Fruit fly (Drosophila melanogaster): Measurements from ENCODE around the gene loco.

The loco gene

dm6 chr3R:22596450-22596849, 42.7 kb downstream of the loco start (continued):
- TF ChIP-seq gsb-n (tag; optimal IDR thresholded peaks at IDR 0.05) (peak; percentile 19), CG4820 (GFP tag; optimal IDR thresholded peaks at IDR 0.05) (peak; percentile 14), tio (GFP tag; optimal IDR thresholded peaks at IDR 0.05) (no peak), sob (GFP tag; IDR thresholded peaks at IDR 0.05) (peak; percentile 64; the same call in 1 of the 2 replicates), CG10543 (GFP tag; optimal IDR thresholded peaks at IDR 0.05) (peak; percentile 34), crol (GFP tag; IDR thresholded peaks at IDR 0.05) (no peak), CG43689 (GFP tag; IDR thresholded peaks at IDR 0.05) (peak; percentile 40; the same call in 1 of the 2 replicates), dm (GFP tag; optimal IDR thresholded peaks at IDR 0.05) (peak; percentile 2), Med (GFP tag) (peak; percentile 93), CG30403 (GFP tag; optimal IDR thresholded peaks at IDR 0.05) (no peak), ERR (GFP tag; optimal IDR thresholded peaks at IDR 0.05) (peak; percentile 1), tgo (GFP tag; IDR thresholded peaks at IDR 0.05) (peak; percentile 46; the same call in 1 of the 3 replicates), dimm (GFP tag; IDR thresholded peaks at IDR 0.05) (no peak), slp2 (GFP tag; optimal IDR thresholded peaks at IDR 0.05) (no peak), ftz-f1 (GFP tag; optimal IDR thresholded peaks at IDR 0.05) (peak; percentile 37), lov (optimal IDR thresholded peaks at IDR 0.05) (no peak), lov (GFP tag; IDR thresholded peaks at IDR 0.05) (peak; percentile 59; the same call in 1 of the 3 replicates), CG9437 (GFP tag; optimal IDR thresholded peaks at IDR 0.05) (no peak), CG15269 (tag; optimal IDR thresholded peaks at IDR 0.05) (peak; percentile 33), gcm2 (GFP tag; optimal IDR thresholded peaks at IDR 0.05) (no peak), nmo (GFP tag; optimal IDR thresholded peaks at IDR 0.05) (no peak), MBD-R2 (GFP tag; IDR thresholded peaks at IDR 0.05) (no peak), Hey (tag; optimal IDR thresholded peaks at IDR 0.05) (no peak), CG1792 (GFP tag; optimal IDR thresholded peaks at IDR 0.05) (peak; percentile 25), gfzf (GFP tag; optimal IDR thresholded peaks at IDR 0.05) (no peak), zen2 (GFP tag; IDR thresholded peaks at IDR 0.05; ENCODE audit: partially characterized antibody) (no peak), tup (GFP tag; optimal IDR thresholded peaks at IDR 0.05) (peak; percentile 19), CG6254 (GFP tag; optimal IDR thresholded peaks at IDR 0.05) (peak; percentile 26), CG12219 (GFP tag; optimal IDR thresholded peaks at IDR 0.05) (peak; percentile 39), Asciz (GFP tag; optimal IDR thresholded peaks at IDR 0.05) (peak; percentile 65), mirr (GFP tag; optimal IDR thresholded peaks at IDR 0.05) (peak; percentile 79), Max (GFP tag; optimal IDR thresholded peaks at IDR 0.05) (no peak), CG10366 (GFP tag; IDR thresholded peaks at IDR 0.05) (peak; percentile 32), bbx (GFP tag; IDR thresholded peaks at IDR 0.05; ENCODE audit: partially characterized antibody) (no peak), Mrtf (GFP tag; IDR thresholded peaks at IDR 0.05) (no peak), B-H1 (GFP tag; IDR thresholded peaks at IDR 0.05) (peak; percentile 38; the same call in 1 of the 3 replicates), CG6683 (GFP tag; optimal IDR thresholded peaks at IDR 0.05) (peak; percentile 37), Side (GFP tag; optimal IDR thresholded peaks at IDR 0.05) (peak; percentile 32), CG1832 (GFP tag; optimal IDR thresholded peaks at IDR 0.05) (no peak), lbe (GFP tag; optimal IDR thresholded peaks at IDR 0.05) (no peak), Nf-YB (GFP tag; optimal IDR thresholded peaks at IDR 0.05) (no peak), klu (GFP tag; IDR thresholded peaks at IDR 0.05) (no peak), CG4730 (GFP tag; IDR thresholded peaks at IDR 0.05) (no peak), Oli (tag; optimal IDR thresholded peaks at IDR 0.05) (no peak), CG15696 (tag; optimal IDR thresholded peaks at IDR 0.05) (peak; percentile 45), CG5245 (GFP tag; optimal IDR thresholded peaks at IDR 0.05) (no peak), Stat92E (GFP tag; optimal IDR thresholded peaks at IDR 0.05) (no peak), CG1647 (GFP tag; optimal IDR thresholded peaks at IDR 0.05) (no peak), wek (GFP tag; optimal IDR thresholded peaks at IDR 0.05) (peak; percentile 59), CG11560 (tag; IDR thresholded peaks at IDR 0.05) (no peak), CG15479 (GFP tag; optimal IDR thresholded peaks at IDR 0.05) (no peak)
